Worm (Caenorhabditis elegans) whole organism, late embryonic: ENCODE data around the gene C17A2.2.

Source experiments
- T23F11.4 ChIP-seq: fragments of 200-800 bp; sonication (Bioruptor generic); optimal IDR thresholded peaks from 2 replicates; lab custom pipeline; 2018; ENCODE audit warnings: mild to moderate bottlenecking, missing genetic modification characterization, missing compliant biosample characterization
- fkh-10 ChIP-seq: fragments of 150-350 bp; optimal IDR thresholded peaks from 2 replicates; lab custom pipeline; 2014; ENCODE audit warnings: missing biosample characterization, missing genetic modification reagents, missing genetic modification characterization
- lin-11 ChIP-seq: fragments of 200-800 bp; sonication (Bioruptor generic); optimal IDR thresholded peaks from 2 replicates; lab custom pipeline; 2018; ENCODE audit warnings: mild to moderate bottlenecking, missing genetic modification characterization, missing compliant biosample characterization
- nfya-1 ChIP-seq: sonication (generic microtip); optimal IDR thresholded peaks from 2 replicates; lab custom pipeline; 2017; ENCODE audit warnings: missing genetic modification characterization, mild to moderate bottlenecking, missing compliant biosample characterization, antibody characterized with exemption, moderate library complexity
- odd-2 ChIP-seq: sonication (generic microtip); optimal IDR thresholded peaks from 2 replicates; lab custom pipeline; 2017; ENCODE audit warnings: antibody characterized with exemption, mild to moderate bottlenecking, missing genetic modification characterization, missing compliant biosample characterization
- pag-3 ChIP-seq: sonication (generic microtip); optimal IDR thresholded peaks from 2 replicates; lab custom pipeline; 2016; ENCODE audit warnings: missing compliant biosample characterization, missing genetic modification characterization, borderline replicate concordance

ce11 chrII:3878330-3878729, 32.2 kb downstream of the C17A2.2 start, which contains the start of gene srh-250:
- TF ChIP-seq pag-3 (tag; lab: Kevin White, UChicago), result no peak
- no peak for TF ChIP-seq odd-2
- TF ChIP-seq fkh-10 (GFP tag; lab: Kevin White, UChicago), result no peak
- no peak for TF ChIP-seq T23F11.4
- TF ChIP-seq nfya-1 (tag; lab: Kevin White, UChicago), result no peak
- no peak for TF ChIP-seq lin-11 (tag; lab: Kevin White, UChicago)
